Worm (Caenorhabditis elegans): Measurements from ENCODE around the gene fbxb-37.
"Not testable (repeated sequence)": the region's sequence is repeated elsewhere in the genome, so short reads cannot be mapped to it uniquely, and the experiment has no call there.

fbxb-37 gene

ce11 chrII:2067451-2068021, 26.1 kb downstream of the fbxb-37 start, which contains the start of gene F07E5.12:
Gene F07E5.12 (plus strand): TSS chrII:2067971.
- not testable (repeated sequence) for TF ChIP-seq B0310.2, hmbx-1, hnd-1 (tag; optimal IDR thresholded peaks at IDR 0.05)

ce11 chrII:2064497-2064896, 29.2 kb downstream of the fbxb-37 start, which contains the start of gene fbxb-6:
Gene fbxb-6 (plus strand): TSS chrII:2064797.
- no peak for TF ChIP-seq tra-4 (tag; optimal IDR thresholded peaks at IDR 0.05)
- no peak for TF ChIP-seq ama-1 (optimal IDR thresholded peaks at IDR 0.05)
- TF ChIP-seq ets-7 (tag; optimal IDR thresholded peaks at IDR 0.05) = no peak

ce11 chrII:2063989-2064388, 29.7 kb downstream of the fbxb-37 start, which contains the start of gene F07E5.13:
Gene F07E5.13 (minus strand): TSS chrII:2064089.
- TF ChIP-seq F13C5.2 (tag; optimal IDR thresholded peaks at IDR 0.05) = no peak
- no peak for TF ChIP-seq hmbx-1 (tag; optimal IDR thresholded peaks at IDR 0.05)
- TF ChIP-seq flt-1 (GFP tag; IDR thresholded peaks at IDR 0.05) = no peak
- no peak for TF ChIP-seq hnd-1 (tag; optimal IDR thresholded peaks at IDR 0.05)
- TF ChIP-seq ceh-36 (tag; optimal IDR thresholded peaks at IDR 0.05) = no peak
- no peak for TF ChIP-seq B0310.2 (tag; optimal IDR thresholded peaks at IDR 0.05)
- no peak for TF ChIP-seq ceh-13 (GFP tag; optimal IDR thresholded peaks at IDR 0.05)
- TF ChIP-seq tbx-37 (GFP tag; conservative IDR thresholded peaks at IDR 0.05) = no peak
- TF ChIP-seq aly-1 (tag; optimal IDR thresholded peaks at IDR 0.05) = no peak
- TF ChIP-seq scrt-1 (GFP tag; IDR thresholded peaks at IDR 0.05) = no peak
- TF ChIP-seq ets-7 (tag; optimal IDR thresholded peaks at IDR 0.05) = no peak
- TF ChIP-seq ama-1 (optimal IDR thresholded peaks at IDR 0.05) = no peak
- TF ChIP-seq sea-1 (GFP tag; conservative IDR thresholded peaks at IDR 0.05) = no peak
- no peak for TF ChIP-seq pes-1 (GFP tag; IDR thresholded peaks at IDR 0.05)
- TF ChIP-seq tbx-11 (GFP tag; IDR thresholded peaks at IDR 0.05) = no peak
- TF ChIP-seq tra-4 (tag; optimal IDR thresholded peaks at IDR 0.05) = no peak

- no peak for TF ChIP-seq scrt-1 (GFP tag; IDR thresholded peaks at IDR 0.05)
- no peak for TF ChIP-seq hmbx-1 (tag; optimal IDR thresholded peaks at IDR 0.05)
- no peak for TF ChIP-seq B0310.2 (tag; optimal IDR thresholded peaks at IDR 0.05)
- no peak for TF ChIP-seq hnd-1 (tag; optimal IDR thresholded peaks at IDR 0.05)
These were observed 34.7 kb downstream of the fbxb-37 start, which contains the start of gene F07E5.5 for ce11 chrII:2058985-2059384. Gene F07E5.5 (minus strand): TSS chrII:2059070.

ce11 chrII:2051372-2051771, 42.3 kb downstream of the fbxb-37 start, which contains the start of gene fbxb-35:
Gene fbxb-35 (plus strand): TSS chrII:2051672.
- no peak for TF ChIP-seq B0310.2 (tag; optimal IDR thresholded peaks at IDR 0.05)
- TF ChIP-seq hnd-1 (tag; optimal IDR thresholded peaks at IDR 0.05) = no peak
- no peak for TF ChIP-seq ceh-13 (GFP tag; optimal IDR thresholded peaks at IDR 0.05)
- TF ChIP-seq ceh-36 (tag; optimal IDR thresholded peaks at IDR 0.05) = no peak
- TF ChIP-seq hmbx-1 (tag; optimal IDR thresholded peaks at IDR 0.05) = no peak
- TF ChIP-seq hmg-4 (GFP tag; optimal IDR thresholded peaks at IDR 0.05) = no peak
- TF ChIP-seq tbx-11 (GFP tag; IDR thresholded peaks at IDR 0.05) = no peak

ce11 chrII:2046556-2046955, 47.1 kb downstream of the fbxb-37 start, which contains the start of gene math-1:
Gene math-1 (minus strand): TSS chrII:2046656.
- TF ChIP-seq sea-1 (GFP tag; conservative IDR thresholded peaks at IDR 0.05); hnd-1 (tag; optimal IDR thresholded peaks at IDR 0.05); flt-1 (GFP tag; IDR thresholded peaks at IDR 0.05): not testable (repeated sequence)

ce11 chrII:2045505-2045904, 48.2 kb downstream of the fbxb-37 start, which contains the start of gene bath-24:
Gene bath-24 (minus strand): TSS chrII:2045605.
- TF ChIP-seq F13C5.2 (tag; optimal IDR thresholded peaks at IDR 0.05) (no peak), tra-4 (tag; optimal IDR thresholded peaks at IDR 0.05) (no peak), ceh-36 (tag; optimal IDR thresholded peaks at IDR 0.05) (no peak), hmg-4 (GFP tag; optimal IDR thresholded peaks at IDR 0.05) (no peak), ama-1 (optimal IDR thresholded peaks at IDR 0.05) (no peak), tbx-37 (GFP tag; conservative IDR thresholded peaks at IDR 0.05) (no peak), hmbx-1 (tag; optimal IDR thresholded peaks at IDR 0.05) (no peak), ceh-13 (GFP tag; optimal IDR thresholded peaks at IDR 0.05) (no peak)

All from whole organism, early embryonic.